Worm (Caenorhabditis elegans) whole organism, young adult: ENCODE results near the gene pmp-2.

Source experiments
- B0336.3 ChIP-seq: fragments of 200-800 bp; sonication (Bioruptor generic); IDR thresholded peaks from 2 replicates; pipeline ENCODE4 v1.3.6; 2022; ENCODE audit warnings: missing genetic modification characterization, missing compliant biosample characterization
- F10E7.11 ChIP-seq: sonication (generic microtip); optimal IDR thresholded peaks from 2 replicates; lab custom pipeline; 2017; ENCODE audit warnings: mild to moderate bottlenecking, missing genetic modification characterization, moderate library complexity, missing compliant biosample characterization
- F23B12.7 ChIP-seq: sonication (generic microtip); optimal IDR thresholded peaks from 2 replicates; lab custom pipeline; 2017; ENCODE audit warnings: missing genetic modification characterization, mild to moderate bottlenecking, missing compliant biosample characterization, antibody characterized with exemption, moderate library complexity; ENCODE audit not compliant: insufficient read depth
- F39B2.1 ChIP-seq: fragments of 200-800 bp; sonication (Bioruptor generic); IDR thresholded peaks from 2 replicates; pipeline ENCODE4 v1.3.6; 2022; ENCODE audit warnings: missing genetic modification reagents, missing genetic modification characterization, missing compliant biosample characterization
- F52B5.7 ChIP-seq: sonication (generic microtip); optimal IDR thresholded peaks from 2 replicates; lab custom pipeline; 2016; ENCODE audit warnings: mild to moderate bottlenecking, missing genetic modification characterization, missing compliant biosample characterization
- F55B11.4 ChIP-seq: sonication (generic microtip); optimal IDR thresholded peaks from 2 replicates; lab custom pipeline; 2016; ENCODE audit warnings: missing compliant biosample characterization, missing genetic modification characterization, borderline replicate concordance; ENCODE audit not compliant: insufficient read depth
- F57A8.1 ChIP-seq: fragments of 200-800 bp; sonication (Bioruptor generic); optimal IDR thresholded peaks from 2 replicates; lab custom pipeline; 2018; ENCODE audit warnings: mild to moderate bottlenecking, missing genetic modification characterization, moderate library complexity, missing compliant biosample characterization
- K11D2.4 ChIP-seq: fragments of 200-800 bp; sonication (Bioruptor generic); IDR thresholded peaks from 2 replicates; pipeline ENCODE4 v1.3.6; 2022; ENCODE audit warnings: missing genetic modification reagents, missing genetic modification characterization, missing compliant biosample characterization
- Y53G8AR.9 ChIP-seq: fragments of 200-800 bp; sonication (Bioruptor generic); conservative IDR thresholded peaks from 2 replicates; pipeline ENCODE4 v1.3.6; 2022; ENCODE audit warnings: missing genetic modification reagents, missing genetic modification characterization, missing compliant biosample characterization
- ZK185.1 ChIP-seq: sonication (generic microtip); optimal IDR thresholded peaks from 2 replicates; lab custom pipeline; 2016; ENCODE audit warnings: mild to moderate bottlenecking, missing genetic modification characterization, missing compliant biosample characterization; ENCODE audit not compliant: poor library complexity, severe bottlenecking
- akir-1 ChIP-seq: fragments of 200-800 bp; sonication (Bioruptor generic); optimal IDR thresholded peaks from 2 replicates; lab custom pipeline; 2018; ENCODE audit warnings: mild to moderate bottlenecking, missing genetic modification characterization, moderate library complexity, missing compliant biosample characterization
- ama-1 ChIP-seq, 3 experiments: fragments of 150-350 bp in 1 of 3; sonication (generic microtip) in 2 of 3; optimal IDR thresholded peaks; 2 replicates each; lab custom pipeline; 2014 to 2018; ENCODE audit warnings: missing biosample characterization in 2 of 3, missing genetic modification characterization in 2 of 3, missing genetic modification reagents in 2 of 3
- attf-3 ChIP-seq: fragments of 200-800 bp; sonication (Bioruptor generic); conservative IDR thresholded peaks from 2 replicates; pipeline ENCODE4 v1.3.6; 2022; ENCODE audit warnings: missing genetic modification reagents, missing genetic modification characterization, missing compliant biosample characterization
- bed-1 ChIP-seq: fragments of 200-800 bp; sonication (Bioruptor generic); IDR thresholded peaks from 2 replicates; pipeline ENCODE4 v1.3.6; 2022; ENCODE audit warnings: missing genetic modification reagents, missing genetic modification characterization, missing compliant biosample characterization
- cebp-1 ChIP-seq, 2 experiments: fragments of 200-800 bp in 1 of 2; sonication (Bioruptor generic) in 1 of 2; sonication (generic microtip) in 1 of 2; IDR thresholded peaks in 1 of 2; optimal IDR thresholded peaks in 1 of 2; 2 replicates each; pipeline versions ENCODE4 v1.3.6 to Lab custom; 2017 to 2022; ENCODE audit warnings: missing compliant biosample characterization in 2 of 2, missing genetic modification characterization in 2 of 2, mild to moderate bottlenecking in 1 of 2, missing genetic modification reagents in 1 of 2, moderate library complexity in 1 of 2
- die-1 ChIP-seq: sonication (generic microtip); optimal IDR thresholded peaks from 2 replicates; lab custom pipeline; 2016; ENCODE audit warnings: missing genotype, mild to moderate bottlenecking, missing genetic modification characterization, missing compliant biosample characterization
- dox-1 ChIP-seq: fragments of 200-800 bp; sonication (Bioruptor generic); IDR thresholded peaks from 2 replicates; pipeline ENCODE4 v1.3.6; 2022; ENCODE audit warnings: missing genetic modification reagents, missing genetic modification characterization, missing compliant biosample characterization
- dpff-1 ChIP-seq: sonication (generic microtip); optimal IDR thresholded peaks from 2 replicates; lab custom pipeline; 2017; ENCODE audit warnings: mild to moderate bottlenecking, missing genetic modification characterization, missing compliant biosample characterization
- ekl-4 ChIP-seq: fragments of 200-800 bp; sonication (Bioruptor generic); IDR thresholded peaks from 2 replicates; pipeline ENCODE4 v1.3.6; 2022; ENCODE audit warnings: missing genetic modification reagents, missing genetic modification characterization, missing compliant biosample characterization
- hmg-1.2 ChIP-seq: fragments of 200-800 bp; sonication (Bioruptor generic); IDR thresholded peaks from 2 replicates; pipeline ENCODE4 v1.3.6; 2022; ENCODE audit warnings: missing genetic modification reagents, missing genetic modification characterization, missing compliant biosample characterization
- let-526 ChIP-seq: fragments of 200-800 bp; sonication (Bioruptor generic); IDR thresholded peaks from 2 replicates; pipeline ENCODE4 v1.3.6; 2022; ENCODE audit warnings: missing genetic modification reagents, missing genetic modification characterization, missing compliant biosample characterization
- lin-26 ChIP-seq: fragments of 200-800 bp; sonication (Bioruptor generic); IDR thresholded peaks from 2 replicates; pipeline ENCODE4 v1.3.6; 2022; ENCODE audit warnings: missing genetic modification reagents, missing genetic modification characterization, missing compliant biosample characterization
- lin-35 ChIP-seq, 3 experiments: fragments of 150-350 bp in 2 of 3; sonication (generic microtip) in 1 of 3; optimal IDR thresholded peaks; 2 replicates each; lab custom pipeline; 2014 to 2018; ENCODE audit warnings: missing biosample characterization in 3 of 3, missing genetic modification characterization in 3 of 3, missing genetic modification reagents in 3 of 3
- lin-40 ChIP-seq: sonication (generic microtip); optimal IDR thresholded peaks from 2 replicates; lab custom pipeline; 2016; ENCODE audit warnings: missing genetic modification characterization, mild to moderate bottlenecking, missing compliant biosample characterization, missing genotype, missing genetic modification reagents
- lsl-1 ChIP-seq: fragments of 200-800 bp; sonication (Bioruptor generic); optimal IDR thresholded peaks from 2 replicates; lab custom pipeline; 2018; ENCODE audit warnings: mild to moderate bottlenecking, missing genetic modification characterization, moderate library complexity, missing compliant biosample characterization
- madf-6 ChIP-seq: fragments of 200-800 bp; sonication (Bioruptor generic); IDR thresholded peaks from 2 replicates; pipeline ENCODE4 v1.3.6; 2022; ENCODE audit warnings: missing genetic modification reagents, missing genetic modification characterization, missing compliant biosample characterization
- mel-28 ChIP-seq: sonication (generic microtip); optimal IDR thresholded peaks from 2 replicates; lab custom pipeline; 2016; ENCODE audit warnings: borderline replicate concordance, mild to moderate bottlenecking, missing genetic modification characterization, missing compliant biosample characterization
- nfya-1 ChIP-seq: sonication (generic microtip); optimal IDR thresholded peaks from 2 replicates; lab custom pipeline; 2017; ENCODE audit warnings: antibody characterized with exemption, missing compliant biosample characterization, missing genetic modification characterization, borderline replicate concordance; ENCODE audit not compliant: insufficient read depth
- nhr-120 ChIP-seq: fragments of 200-800 bp; sonication (Bioruptor generic); IDR thresholded peaks from 2 replicates; pipeline ENCODE4 v1.3.6; 2022; ENCODE audit warnings: missing genetic modification characterization, missing compliant biosample characterization
- nhr-179 ChIP-seq: sonication (generic microtip); optimal IDR thresholded peaks from 2 replicates; lab custom pipeline; 2016; ENCODE audit warnings: mild to moderate bottlenecking, missing genetic modification characterization, missing compliant biosample characterization
- nhr-80 ChIP-seq: sonication (generic microtip); optimal IDR thresholded peaks from 2 replicates; lab custom pipeline; 2016; ENCODE audit warnings: missing genetic modification characterization, missing compliant biosample characterization
- pha-4 ChIP-seq: fragments of 150-350 bp; sonication (generic microtip); optimal IDR thresholded peaks from 2 replicates; lab custom pipeline; 2014; ENCODE audit warnings: missing biosample characterization, missing genetic modification reagents, missing genetic modification characterization
- rec-8 ChIP-seq, 2 experiments: sonication (generic microtip); optimal IDR thresholded peaks; 2 replicates each; lab custom pipeline; 2016; ENCODE audit warnings: mild to moderate bottlenecking in 2 of 2, missing genetic modification characterization in 2 of 2, missing genetic modification reagents in 2 of 2, missing genotype in 2 of 2, missing biosample characterization in 1 of 2, missing compliant biosample characterization in 1 of 2, moderate library complexity in 1 of 2
- repo-1 ChIP-seq: sonication (generic microtip); optimal IDR thresholded peaks from 2 replicates; lab custom pipeline; 2017; ENCODE audit warnings: mild to moderate bottlenecking, missing genetic modification characterization, missing compliant biosample characterization
- sdz-38 ChIP-seq: sonication (generic microtip); optimal IDR thresholded peaks from 2 replicates; lab custom pipeline; 2016; ENCODE audit warnings: missing genotype, missing genetic modification characterization, missing compliant biosample characterization
- sea-2 ChIP-seq: fragments of 200-800 bp; sonication (Bioruptor generic); IDR thresholded peaks from 2 replicates; pipeline ENCODE4 v1.3.6; 2022; ENCODE audit warnings: missing genetic modification characterization, missing compliant biosample characterization
- snpc-1.3 ChIP-seq: sonication (generic microtip); optimal IDR thresholded peaks from 2 replicates; lab custom pipeline; 2017; ENCODE audit warnings: missing genetic modification characterization, mild to moderate bottlenecking, missing compliant biosample characterization, antibody characterized with exemption, moderate library complexity, missing genotype, missing genetic modification reagents; ENCODE audit not compliant: insufficient read depth
- snpc-4 ChIP-seq, 5 experiments: fragments of 150-350 bp in 1 of 5; sonication (generic microtip) in 4 of 5; optimal IDR thresholded peaks; 2 replicates each; lab custom pipeline; 2014 to 2018; ENCODE audit warnings: missing genetic modification characterization in 5 of 5, missing biosample characterization in 3 of 5, antibody characterized with exemption in 2 of 5, mild to moderate bottlenecking in 2 of 5, missing compliant biosample characterization in 2 of 5, missing genotype in 2 of 5, moderate library complexity in 2 of 5, missing genetic modification reagents in 1 of 5
- tbp1 ChIP-seq: fragments of 200-800 bp; sonication (Bioruptor generic); optimal IDR thresholded peaks from 2 replicates; lab custom pipeline; 2018; ENCODE audit warnings: mild to moderate bottlenecking, missing genetic modification characterization, missing compliant biosample characterization
- unc-130 ChIP-seq: sonication (generic microtip); optimal IDR thresholded peaks from 2 replicates; lab custom pipeline; 2016; ENCODE audit warnings: missing genetic modification reagents, missing genetic modification characterization, missing compliant biosample characterization
- ztf-26 ChIP-seq: sonication (generic microtip); optimal IDR thresholded peaks from 2 replicates; lab custom pipeline; 2017; ENCODE audit warnings: missing genetic modification characterization, missing compliant biosample characterization
- ztf-28 ChIP-seq: fragments of 200-800 bp; sonication (Bioruptor generic); IDR thresholded peaks from 2 replicates; pipeline ENCODE4 v1.3.6; 2022; ENCODE audit warnings: missing genetic modification reagents, missing genetic modification characterization, missing compliant biosample characterization
- ztf-6 ChIP-seq: fragments of 200-800 bp; sonication (Bioruptor generic); IDR thresholded peaks from 2 replicates; pipeline ENCODE4 v1.3.6; 2022; ENCODE audit warnings: missing genetic modification reagents, missing genetic modification characterization, missing compliant biosample characterization

The pmp-2 gene

ce11 chrII:6888661-6889579 is 1.3 kb upstream of the pmp-2 start:
- TF ChIP-seq F10E7.11: no peak
- TF ChIP-seq hmg-1.2 (GFP tag; lab: Robert Waterston, UW): 0 out of 2 replicates have a peak, but pooled peaks have one; percentile 4
- TF ChIP-seq lin-35 (GFP tag; optimal IDR thresholded peaks at IDR 0.05; lab: Kevin White, UChicago): peak in 1 of 3 experiments; percentile 46
- TF ChIP-seq let-526 (GFP tag; lab: Robert Waterston, UW): no peak
- no peak for TF ChIP-seq F55B11.4 (tag; lab: Kevin White, UChicago)
- no peak for TF ChIP-seq K11D2.4 (GFP tag; lab: Robert Waterston, UW)
- TF ChIP-seq ama-1 (optimal IDR thresholded peaks at IDR 0.05; lab: Kevin White, UChicago): peak; percentile 88
- TF ChIP-seq ama-1 (GFP tag; optimal IDR thresholded peaks at IDR 0.05; lab: Kevin White, UChicago): no peak
- TF ChIP-seq attf-3: no peak
- TF ChIP-seq sdz-38: no peak
- TF ChIP-seq unc-130: no peak
- TF ChIP-seq F23B12.7 (tag; lab: Kevin White, UChicago): no peak
- no peak for TF ChIP-seq rec-8 (tag; optimal IDR thresholded peaks at IDR 0.05; lab: Kevin White, UChicago)
- TF ChIP-seq ZK185.1 (tag; lab: Kevin White, UChicago): peak; percentile 33
- TF ChIP-seq F52B5.7 (tag; lab: Kevin White, UChicago): no peak
- no peak for TF ChIP-seq akir-1 (GFP tag; lab: Kevin White, UChicago)
- TF ChIP-seq cebp-1 (GFP tag; IDR thresholded peaks at IDR 0.05; lab: Robert Waterston, UW): no peak
- TF ChIP-seq cebp-1 (tag; optimal IDR thresholded peaks at IDR 0.05; lab: Kevin White, UChicago): no peak
- no peak for TF ChIP-seq nhr-120
- TF ChIP-seq B0336.3: 0 out of 2 replicates have a peak, but pooled peaks have one; percentile 39
- no peak for TF ChIP-seq ztf-26 (tag; lab: Kevin White, UChicago)
- no peak for TF ChIP-seq nfya-1 (tag; lab: Kevin White, UChicago)
- TF ChIP-seq tbp1 (GFP tag; lab: Kevin White, UChicago): no peak
- no peak for TF ChIP-seq F39B2.1 (GFP tag; lab: Robert Waterston, UW)
- no peak for TF ChIP-seq snpc-1.3 (tag; lab: Kevin White, UChicago)

ce11 chrII:6888211-6888610 is 606 bp upstream of the pmp-2 start:
- TF ChIP-seq pha-4 (tag; lab: Kevin White, UChicago): no peak
- TF ChIP-seq lin-26: no peak
- no peak for TF ChIP-seq bed-1 (GFP tag; lab: Robert Waterston, UW)
- no peak for TF ChIP-seq ztf-6 (GFP tag; lab: Robert Waterston, UW)
- no peak for TF ChIP-seq madf-6 (GFP tag; lab: Robert Waterston, UW)
- TF ChIP-seq mel-28: no peak
- no peak for TF ChIP-seq dpff-1 (tag; lab: Kevin White, UChicago)
- TF ChIP-seq ZK185.1 (tag; lab: Kevin White, UChicago): no peak
- no peak for TF ChIP-seq sea-2
- 0 out of 2 replicates have a peak, but pooled peaks have one; percentile 30 for TF ChIP-seq ekl-4
- TF ChIP-seq ztf-28 (GFP tag; lab: Robert Waterston, UW): no peak
- TF ChIP-seq dox-1 (GFP tag; lab: Robert Waterston, UW): no peak
- TF ChIP-seq snpc-4 (GFP tag; optimal IDR thresholded peaks at IDR 0.05; lab: Kevin White, UChicago): no peak
- TF ChIP-seq snpc-4 (tag; optimal IDR thresholded peaks at IDR 0.05; lab: Kevin White, UChicago): peak in 1 of 4 experiments; percentile 7
- TF ChIP-seq die-1: no peak
- peak; percentile 39 for TF ChIP-seq nhr-80 (tag; lab: Kevin White, UChicago)
- TF ChIP-seq nhr-179 (tag; lab: Kevin White, UChicago): no peak
- peak; percentile 54 for TF ChIP-seq lin-40 (tag; lab: Kevin White, UChicago)
- no peak; the same call in 1 of the 2 replicates for TF ChIP-seq Y53G8AR.9 (GFP tag; lab: Robert Waterston, UW)
- TF ChIP-seq repo-1: peak; percentile 82
- TF ChIP-seq lsl-1 (GFP tag; lab: Kevin White, UChicago): no peak
- no peak for TF ChIP-seq attf-3
- TF ChIP-seq F57A8.1 (GFP tag; lab: Kevin White, UChicago): no peak
- peak; percentile 53; the same call in 1 of the 2 replicates for TF ChIP-seq B0336.3
